Worm (Caenorhabditis elegans): ENCODE results near the gene F56B3.6.

Gene F56B3.6

ce11 chrIV:787755-788154 lies at the start of gene F56B3.6:
Gene F56B3.6 (plus strand): TSS chrIV:788055.
- no peak for TF ChIP-seq F55B11.4 (tag; optimal IDR thresholded peaks at IDR 0.05; ENCODE audit: borderline replicate concordance, insufficient read depth)
- no peak for TF ChIP-seq lin-40 (tag; optimal IDR thresholded peaks at IDR 0.05)
- TF ChIP-seq ama-1 (optimal IDR thresholded peaks at IDR 0.05): no peak
- no peak for TF ChIP-seq ama-1 (GFP tag; optimal IDR thresholded peaks at IDR 0.05)
- TF ChIP-seq Y53F4B.3 (GFP tag; IDR thresholded peaks at IDR 0.05): no peak
- no peak for TF ChIP-seq snpc-4 (GFP tag; optimal IDR thresholded peaks at IDR 0.05)
- no peak for TF ChIP-seq snpc-4 (tag; optimal IDR thresholded peaks at IDR 0.05)
- no peak for TF ChIP-seq aptf-2 (GFP tag; conservative IDR thresholded peaks at IDR 0.05)
- TF ChIP-seq nhr-179 (tag; optimal IDR thresholded peaks at IDR 0.05): no peak

ce11 chrIV:740674-741073 lies 47.2 kb upstream of the F56B3.6 start:
- no peak for TF ChIP-seq aptf-2 (GFP tag; conservative IDR thresholded peaks at IDR 0.05)
- no peak for TF ChIP-seq bed-2 (GFP tag; IDR thresholded peaks at IDR 0.05)
- no peak for TF ChIP-seq let-607 (tag; optimal IDR thresholded peaks at IDR 0.05)
- TF ChIP-seq hmg-1.2 (GFP tag; IDR thresholded peaks at IDR 0.05): no peak
- TF ChIP-seq B0261.1 (tag; optimal IDR thresholded peaks at IDR 0.05): no peak
- no peak for TF ChIP-seq attf-6 (GFP tag; IDR thresholded peaks at IDR 0.05)
- no peak for TF ChIP-seq lsy-27 (tag; optimal IDR thresholded peaks at IDR 0.05; ENCODE audit: borderline replicate concordance, insufficient read depth)
- TF ChIP-seq nhr-90 (tag; optimal IDR thresholded peaks at IDR 0.05): no peak
- no peak for TF ChIP-seq F10E7.11 (tag; optimal IDR thresholded peaks at IDR 0.05)
- TF ChIP-seq madf-6 (GFP tag; IDR thresholded peaks at IDR 0.05): no peak
- TF ChIP-seq efl-1 (GFP tag; optimal IDR thresholded peaks at IDR 0.05): no peak
- no peak for TF ChIP-seq K11D2.4 (GFP tag; IDR thresholded peaks at IDR 0.05)
- TF ChIP-seq ccch-3 (GFP tag; optimal IDR thresholded peaks at IDR 0.05): no peak
- TF ChIP-seq nhr-80 (tag; optimal IDR thresholded peaks at IDR 0.05): no peak
- TF ChIP-seq C17E4.6 (GFP tag; IDR thresholded peaks at IDR 0.05): no peak
- no peak for TF ChIP-seq B0019.2 (GFP tag; conservative IDR thresholded peaks at IDR 0.05)
- no peak for TF ChIP-seq sea-2 (GFP tag; IDR thresholded peaks at IDR 0.05)
- TF ChIP-seq zfh-2 (GFP tag; conservative IDR thresholded peaks at IDR 0.05): no peak

ce11 chrIV:741831-742230 lies 46.0 kb upstream of the F56B3.6 start:
- no peak for TF ChIP-seq F33H1.4 (GFP tag; IDR thresholded peaks at IDR 0.05)
- TF ChIP-seq cebp-2 (GFP tag; IDR thresholded peaks at IDR 0.05): no peak
- no peak for TF ChIP-seq K11D2.4 (GFP tag; IDR thresholded peaks at IDR 0.05)
- no peak for TF ChIP-seq F55B11.4 (tag; optimal IDR thresholded peaks at IDR 0.05; ENCODE audit: borderline replicate concordance, insufficient read depth)
- no peak for TF ChIP-seq ztf-18 (tag; optimal IDR thresholded peaks at IDR 0.05)
- TF ChIP-seq egl-44 (GFP tag; IDR thresholded peaks at IDR 0.05): no peak
- TF ChIP-seq madf-3 (GFP tag; IDR thresholded peaks at IDR 0.05): no peak
- TF ChIP-seq bed-1 (GFP tag; IDR thresholded peaks at IDR 0.05): no peak
- no peak for TF ChIP-seq hmg-1.2 (GFP tag; IDR thresholded peaks at IDR 0.05)
- no peak for TF ChIP-seq fkh-3 (tag; optimal IDR thresholded peaks at IDR 0.05)
- TF ChIP-seq mel-28 (tag; optimal IDR thresholded peaks at IDR 0.05; ENCODE audit: borderline replicate concordance): no peak
- no peak for TF ChIP-seq zim-3 (tag; optimal IDR thresholded peaks at IDR 0.05)
- TF ChIP-seq T26A5.8 (tag; optimal IDR thresholded peaks at IDR 0.05): no peak
- TF ChIP-seq dox-1 (GFP tag; IDR thresholded peaks at IDR 0.05): no peak
- no peak for TF ChIP-seq ceh-91 (GFP tag; IDR thresholded peaks at IDR 0.05)
